Fruit fly (Drosophila melanogaster) whole organism, embryonic: Measurements from ENCODE around the gene Ykt6.
A peak's percentile ranks its signal among the peaks of the same experiment; 100 is the strongest.

Source experiments
- BEAF-32 ChIP-seq: fragments of 200-800 bp; sonication (Bioruptor generic); optimal IDR thresholded peaks from 3 replicates; lab custom pipeline; 2017; ENCODE audit warnings: missing biosample characterization, missing genetic modification characterization, mild to moderate bottlenecking, moderate library complexity, missing genetic modification reagents
- Bgb ChIP-seq: fragments of 200-800 bp; sonication (Bioruptor generic); IDR thresholded peaks from 2 replicates; pipeline ENCODE4 v1.3.6; 2022; ENCODE audit warnings: missing biosample characterization, missing genetic modification characterization; ENCODE audit not compliant: partially characterized antibody
- CG10979 ChIP-seq: fragments of 200-800 bp; sonication (Bioruptor generic); optimal IDR thresholded peaks from 2 replicates; lab custom pipeline; 2018; ENCODE audit warnings: missing biosample characterization, mild to moderate bottlenecking, missing genetic modification characterization, moderate library complexity
- CG13894 ChIP-seq: fragments of 200-800 bp; sonication (Bioruptor generic); optimal IDR thresholded peaks from 3 replicates; lab custom pipeline; 2018; ENCODE audit warnings: missing biosample characterization, mild to moderate bottlenecking, missing genetic modification characterization, moderate library complexity
- CG14050 ChIP-seq: fragments of 200-800 bp; sonication (Bioruptor generic); IDR thresholded peaks from 3 replicates; pipeline ENCODE4 v1.3.6; 2022; ENCODE audit warnings: missing biosample characterization, missing genetic modification characterization
- CG17359 ChIP-seq: fragments of 200-800 bp; sonication (Bioruptor generic); optimal IDR thresholded peaks from 3 replicates; lab custom pipeline; 2018; ENCODE audit warnings: missing biosample characterization, mild to moderate bottlenecking, missing genetic modification characterization, moderate library complexity
- CG17802 ChIP-seq: fragments of 200-800 bp; sonication (Bioruptor generic); optimal IDR thresholded peaks from 2 replicates; lab custom pipeline; 2018; ENCODE audit warnings: missing biosample characterization, mild to moderate bottlenecking, missing genetic modification characterization, moderate library complexity
- CG17829 ChIP-seq: fragments of 200-800 bp; optimal IDR thresholded peaks from 2 replicates; lab custom pipeline; 2019; ENCODE audit warnings: missing biosample characterization, mild to moderate bottlenecking, missing genetic modification characterization, moderate library complexity
- CG2129 ChIP-seq: fragments of 200-800 bp; sonication (Bioruptor generic); IDR thresholded peaks from 2 replicates; pipeline ENCODE4 v1.3.6; 2022; ENCODE audit warnings: missing biosample characterization, missing genetic modification characterization; ENCODE audit not compliant: partially characterized antibody
- CG2712 ChIP-seq: fragments of 200-800 bp; optimal IDR thresholded peaks from 3 replicates; lab custom pipeline; 2019; ENCODE audit warnings: missing biosample characterization, mild to moderate bottlenecking, missing genetic modification characterization, moderate library complexity
- CG34422 ChIP-seq: fragments of 200-800 bp; sonication (Bioruptor generic); IDR thresholded peaks from 3 replicates; pipeline ENCODE4 v1.3.6; 2022; ENCODE audit warnings: missing biosample characterization, missing genetic modification characterization
- CG3726 ChIP-seq: fragments of 200-800 bp; sonication (Bioruptor generic); IDR thresholded peaks from 3 replicates; pipeline ENCODE4, ENCODE4 v1.3.6; 2022; ENCODE audit warnings: missing biosample characterization, missing genetic modification characterization
- CG4282 ChIP-seq: fragments of 200-800 bp; sonication (Bioruptor generic); optimal IDR thresholded peaks from 2 replicates; lab custom pipeline; 2016; ENCODE audit warnings: missing biosample characterization, missing genetic modification characterization
- CG43689 ChIP-seq: fragments of 200-800 bp; sonication (Bioruptor generic); IDR thresholded peaks from 2 replicates; pipeline ENCODE4 v1.3.6; 2022; ENCODE audit warnings: missing biosample characterization, missing genetic modification characterization
- CG6683 ChIP-seq: fragments of 200-800 bp; sonication (Bioruptor generic); optimal IDR thresholded peaks from 2 replicates; lab custom pipeline; 2017; ENCODE audit warnings: missing biosample characterization, mild to moderate bottlenecking, missing genetic modification characterization, missing genetic modification reagents
- CG7963 ChIP-seq: fragments of 200-800 bp; sonication (Bioruptor generic); IDR thresholded peaks from 3 replicates; pipeline ENCODE4 v1.3.6; 2022; ENCODE audit warnings: missing biosample characterization, missing genetic modification characterization; ENCODE audit not compliant: partially characterized antibody
- CG8281 ChIP-seq: fragments of 200-800 bp; sonication (Bioruptor generic); optimal IDR thresholded peaks from 2 replicates; lab custom pipeline; 2018; ENCODE audit warnings: missing biosample characterization, mild to moderate bottlenecking, missing genetic modification characterization, moderate library complexity
- CG9932 ChIP-seq: fragments of 200-800 bp; sonication (Bioruptor generic); IDR thresholded peaks from 2 replicates; pipeline ENCODE4 v1.3.6; 2022; ENCODE audit warnings: missing biosample characterization, missing genetic modification characterization
- CHES-1-like ChIP-seq: fragments of 200-800 bp; sonication (Bioruptor generic); optimal IDR thresholded peaks from 2 replicates; lab custom pipeline; 2016; ENCODE audit warnings: missing biosample characterization, missing genetic modification characterization
- CoRest ChIP-seq: fragments of 200-800 bp; sonication (Bioruptor generic); optimal IDR thresholded peaks from 3 replicates; lab custom pipeline; 2018; ENCODE audit warnings: missing biosample characterization, mild to moderate bottlenecking, missing genetic modification characterization, moderate library complexity
- Six4 ChIP-seq: fragments of 200-800 bp; sonication (Bioruptor generic); optimal IDR thresholded peaks from 2 replicates; lab custom pipeline; 2016; ENCODE audit warnings: missing biosample characterization, missing genetic modification characterization
- ab ChIP-seq: fragments of 200-800 bp; sonication (Bioruptor generic); optimal IDR thresholded peaks from 2 replicates; lab custom pipeline; 2016; ENCODE audit warnings: missing biosample characterization, missing genetic modification characterization
- ato ChIP-seq: fragments of 200-800 bp; sonication (Bioruptor generic); IDR thresholded peaks from 2 replicates; pipeline ENCODE4 v1.3.6; 2022; ENCODE audit warnings: missing biosample characterization, missing genetic modification characterization; ENCODE audit not compliant: partially characterized antibody
- cas ChIP-seq: fragments of 200-800 bp; sonication (Bioruptor generic); IDR thresholded peaks from 2 replicates; pipeline ENCODE4 v1.3.6; 2022; ENCODE audit warnings: missing biosample characterization, missing genetic modification characterization
- chinmo ChIP-seq: fragments of 200-800 bp; sonication (Bioruptor generic); IDR thresholded peaks from 4 replicates; pipeline ENCODE4 v1.3.6; 2022; ENCODE audit warnings: missing biosample characterization, missing genetic modification characterization; ENCODE audit not compliant: partially characterized antibody
- dpn ChIP-seq, 2 experiments: fragments of 200-800 bp; sonication (Bioruptor generic); optimal IDR thresholded peaks; 3 replicates each; lab custom pipeline; 2016; ENCODE audit warnings: missing biosample characterization in 2 of 2, missing genetic modification characterization in 2 of 2
- ems ChIP-seq: fragments of 200-800 bp; sonication (Bioruptor generic); optimal IDR thresholded peaks from 3 replicates; lab custom pipeline; 2016; ENCODE audit warnings: missing biosample characterization, missing genetic modification characterization
- esg ChIP-seq: fragments of 200-800 bp; sonication (Bioruptor generic); conservative IDR thresholded peaks from 2 replicates; pipeline ENCODE4 v1.3.6; 2022; ENCODE audit warnings: missing biosample characterization, missing genetic modification characterization
- fd102C ChIP-seq: fragments of 200-800 bp; sonication (Bioruptor generic); optimal IDR thresholded peaks from 2 replicates; lab custom pipeline; 2018; ENCODE audit warnings: missing biosample characterization, mild to moderate bottlenecking, missing genetic modification characterization, moderate library complexity
- hkb ChIP-seq, 2 experiments: fragments of 200-800 bp in 1 of 2; fragments of >200 bp in 1 of 2; sonication (Bioruptor generic) in 1 of 2; IDR thresholded peaks in 1 of 2; optimal IDR thresholded peaks in 1 of 2; 2 replicates each; pipeline versions ENCODE4 v1.3.6 to Lab custom; 2017 to 2022; ENCODE audit warnings: missing biosample characterization in 1 of 2, missing genetic modification characterization in 1 of 2
- hth ChIP-seq: fragments of >200 bp; optimal IDR thresholded peaks from 2 replicates; lab custom pipeline; 2017; ENCODE audit warnings: inconsistent platforms
- insv ChIP-seq, 2 experiments: fragments of 200-800 bp; sonication (Bioruptor generic); optimal IDR thresholded peaks; 3 replicates each; lab custom pipeline; 2016 to 2018; ENCODE audit warnings: missing biosample characterization in 2 of 2, missing genetic modification characterization in 2 of 2
- ken ChIP-seq: fragments of 200-800 bp; sonication (Bioruptor generic); IDR thresholded peaks from 3 replicates; pipeline ENCODE4 v1.3.6; 2022; ENCODE audit warnings: missing biosample characterization, missing genetic modification characterization
- maf-S ChIP-seq: fragments of 200-800 bp; sonication (Bioruptor generic); optimal IDR thresholded peaks from 2 replicates; lab custom pipeline; 2016; ENCODE audit warnings: missing biosample characterization, missing genetic modification characterization
- onecut ChIP-seq: fragments of 200-800 bp; sonication (Bioruptor generic); IDR thresholded peaks from 2 replicates; pipeline ENCODE4 v1.3.6; 2022; ENCODE audit warnings: missing biosample characterization, missing genetic modification characterization
- psq ChIP-seq: fragments of 200-800 bp; sonication (Bioruptor generic); optimal IDR thresholded peaks from 2 replicates; lab custom pipeline; 2017; ENCODE audit warnings: missing biosample characterization, missing genetic modification characterization
- pzg ChIP-seq: fragments of 200-800 bp; sonication (Bioruptor generic); optimal IDR thresholded peaks from 3 replicates; lab custom pipeline; 2018; ENCODE audit warnings: missing biosample characterization, mild to moderate bottlenecking, missing genetic modification characterization, moderate library complexity
- rib ChIP-seq: fragments of 200-800 bp; sonication (Bioruptor generic); IDR thresholded peaks from 2 replicates; pipeline ENCODE4 v1.3.6; 2022; ENCODE audit warnings: missing biosample characterization, missing genetic modification characterization
- ssp ChIP-seq: fragments of 200-800 bp; sonication (Bioruptor generic); IDR thresholded peaks from 2 replicates; pipeline ENCODE4 v1.3.6; 2022; ENCODE audit warnings: missing biosample characterization, missing genetic modification characterization
- stc ChIP-seq: fragments of 200-800 bp; sonication (Bioruptor generic); IDR thresholded peaks from 2 replicates; pipeline ENCODE4 v1.3.6; 2022; ENCODE audit warnings: missing biosample characterization, missing genetic modification characterization
- tin ChIP-seq: fragments of 200-800 bp; sonication (Bioruptor generic); optimal IDR thresholded peaks from 3 replicates; lab custom pipeline; 2016; ENCODE audit warnings: missing biosample characterization, missing genetic modification characterization
- tll ChIP-seq, 2 experiments: fragments of 200-800 bp in 1 of 2; fragments of >200 bp in 1 of 2; sonication (Bioruptor generic) in 1 of 2; optimal IDR thresholded peaks; 2 replicates each; lab custom pipeline; 2017 to 2019; ENCODE audit warnings: missing biosample characterization in 2 of 2, missing genetic modification characterization in 2 of 2, mild to moderate bottlenecking in 1 of 2, moderate library complexity in 1 of 2
- unpg ChIP-seq: fragments of 200-800 bp; sonication (Bioruptor generic); optimal IDR thresholded peaks from 3 replicates; lab custom pipeline; 2018; ENCODE audit warnings: missing biosample characterization, mild to moderate bottlenecking, missing genetic modification characterization, moderate library complexity
- wor ChIP-seq: fragments of 200-800 bp; sonication (Bioruptor generic); IDR thresholded peaks from 2 replicates; pipeline ENCODE4 v1.3.6; 2022; ENCODE audit warnings: missing biosample characterization, missing genetic modification characterization
- zfh2 ChIP-seq: fragments of 200-800 bp; sonication (Bioruptor generic); optimal IDR thresholded peaks from 2 replicates; lab custom pipeline; 2016; ENCODE audit warnings: missing biosample characterization, missing genetic modification characterization

Ykt6 gene

DNA sequence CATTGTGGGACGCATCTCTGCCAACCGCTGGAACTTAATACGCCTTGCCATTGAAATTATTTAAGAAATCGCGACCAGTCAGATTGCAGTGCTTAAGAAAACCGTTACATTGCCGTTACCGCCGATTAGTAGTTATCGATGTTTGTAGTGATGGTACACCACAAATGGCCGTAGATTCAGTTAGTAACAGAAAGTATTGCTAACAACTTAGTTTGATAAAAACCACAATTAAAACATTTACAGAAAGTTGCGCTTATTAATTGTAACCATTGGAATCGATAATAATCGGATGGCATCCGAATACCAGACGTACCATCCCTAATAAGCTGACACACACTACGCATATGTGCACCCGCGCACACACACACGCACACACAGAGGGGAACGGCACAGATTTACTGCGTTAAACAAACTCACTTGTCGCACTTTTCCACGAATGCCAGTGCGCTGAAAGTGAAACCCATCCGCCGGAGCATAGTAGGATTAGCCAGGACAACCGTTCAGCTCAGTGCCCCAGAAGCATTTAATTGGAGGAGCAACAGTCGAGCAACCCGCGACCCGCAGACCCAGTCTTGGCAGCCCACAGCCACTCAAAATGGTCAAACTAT is at the start of gene Ykt6, which contains the start of gene hdm (continued):
- TF ChIP-seq pzg (peak; percentile 82), insv (GFP tag; optimal IDR thresholded peaks at IDR 0.05; lab: Kevin White, UChicago) (peak in 1 of 2 experiments; percentile 45), CG2129 (GFP tag; lab: Robert Waterston, UW) (peak; percentile 93), ken (peak; percentile 84), CG3726 (GFP tag; lab: Robert Waterston, UW) (0 out of 3 replicates have a peak, but pooled peaks have one; percentile 63), CG6683 (GFP tag; lab: Kevin White, UChicago) (peak; percentile 7), hth (lab: Kevin White, UChicago) (no peak), ssp (GFP tag; lab: Robert Waterston, UW) (peak; percentile 64), Six4 (GFP tag; lab: Kevin White, UChicago) (peak; percentile 68), unpg (no peak), CG17359 (peak; percentile 76), tll (GFP tag; optimal IDR thresholded peaks at IDR 0.05; lab: Kevin White, UChicago) (no peak), hkb (optimal IDR thresholded peaks at IDR 0.05; lab: Kevin White, UChicago) (no peak), hkb (GFP tag; IDR thresholded peaks at IDR 0.05; lab: Robert Waterston, UW) (peak; percentile 87), dpn (GFP tag; optimal IDR thresholded peaks at IDR 0.05; lab: Kevin White, UChicago) (peak; percentile 86 to 87), onecut (GFP tag; lab: Robert Waterston, UW) (peak; percentile 61), CG9932 (GFP tag; lab: Robert Waterston, UW) (peak; percentile 90), CG17829 (tag; lab: Kevin White, UChicago) (peak; percentile 78), CHES-1-like (GFP tag; lab: Kevin White, UChicago) (peak; percentile 77), tin (GFP tag; lab: Kevin White, UChicago) (peak; percentile 83), rib (GFP tag; lab: Robert Waterston, UW) (peak; percentile 78; the same call in 1 of the 2 replicates), BEAF-32 (GFP tag; lab: Kevin White, UChicago) (peak; percentile 95), CG7963 (peak; percentile 77), CG2712 (peak; percentile 83), wor (peak; percentile 62), maf-S (GFP tag; lab: Kevin White, UChicago) (peak; percentile 53), CG10979 (tag; lab: Kevin White, UChicago) (peak; percentile 66), CG34422 (GFP tag; lab: Robert Waterston, UW) (peak; percentile 86), ab (GFP tag; lab: Kevin White, UChicago) (no peak), psq (peak; percentile 43), stc (GFP tag; lab: Robert Waterston, UW) (peak; percentile 78), CoRest (tag; lab: Kevin White, UChicago) (peak; percentile 78), CG17802 (tag; lab: Kevin White, UChicago) (peak; percentile 17), fd102C (no peak), ato (GFP tag; lab: Robert Waterston, UW) (peak; percentile 86), zfh2 (peak; percentile 83), cas (GFP tag; lab: Robert Waterston, UW) (peak; percentile 45; the same call in 1 of the 2 replicates), CG13894 (tag; lab: Kevin White, UChicago) (no peak)

dm6 chrX:7873172-7873930 is 46.9 kb upstream of the Ykt6 start, which contains the start of gene dec:
dec (minus strand) TSS chrX:7873222.
- TF ChIP-seq pzg = no peak
- no peak for TF ChIP-seq Bgb
- TF ChIP-seq CG43689 (GFP tag; lab: Robert Waterston, UW) = no peak
- no peak for TF ChIP-seq CG14050 (GFP tag; lab: Robert Waterston, UW)
- TF ChIP-seq CG8281 (tag; lab: Kevin White, UChicago) = no peak
- no peak for TF ChIP-seq ems
- no peak for TF ChIP-seq CG4282 (GFP tag; lab: Kevin White, UChicago)
- TF ChIP-seq esg (GFP tag; lab: Robert Waterston, UW) = no peak
- TF ChIP-seq chinmo (GFP tag; lab: Robert Waterston, UW) = no peak
